Fruit fly (Drosophila melanogaster): ENCODE data around the gene Mer.

Gene Mer

dm6 chrX:19712898-19713627 is 19.8 kb upstream of the Mer start, which contains the start of gene meso18E:
Gene meso18E (minus strand): TSS chrX:19713045.
- no peak for TF ChIP-seq br (GFP tag; optimal IDR thresholded peaks at IDR 0.05)
- no peak for TF ChIP-seq ey (GFP tag; optimal IDR thresholded peaks at IDR 0.05)
- no peak for TF ChIP-seq Dif (GFP tag; optimal IDR thresholded peaks at IDR 0.05; ENCODE audit: partially characterized antibody)
- no peak for TF ChIP-seq tai (GFP tag; optimal IDR thresholded peaks at IDR 0.05)

DNA sequence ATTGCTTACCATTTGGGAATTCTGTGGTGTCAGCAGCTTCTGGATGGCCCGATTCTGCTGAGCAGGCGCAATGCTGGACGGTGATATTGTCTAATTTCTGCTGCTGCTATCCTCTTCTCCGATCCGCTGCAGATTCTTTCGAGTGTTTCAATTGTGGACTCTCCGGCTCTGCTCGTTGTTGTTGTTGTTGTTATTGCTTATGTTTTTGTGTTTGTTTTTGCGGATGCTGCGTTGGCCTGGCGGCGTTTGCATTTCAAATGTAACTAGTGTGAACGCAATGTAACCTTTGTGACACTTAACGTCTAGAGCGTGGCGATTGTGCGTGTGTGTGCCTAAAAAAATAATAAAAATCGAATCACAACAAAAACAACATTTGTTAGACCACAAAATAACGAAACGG is 18.6 kb upstream of the Mer start:
- TF ChIP-seq CG32264 (GFP tag; optimal IDR thresholded peaks at IDR 0.05) (no peak), N (GFP tag; optimal IDR thresholded peaks at IDR 0.05) (no peak), Rel (GFP tag; optimal IDR thresholded peaks at IDR 0.05) (no peak), Rel (tag; optimal IDR thresholded peaks at IDR 0.05) (no peak), rgr (GFP tag; optimal IDR thresholded peaks at IDR 0.05) (no peak), HLH106 (tag; optimal IDR thresholded peaks at IDR 0.05) (no peak)

dm6 chrX:19704083-19704482 is 10.8 kb upstream of the Mer start, which contains the start of the genes CG14230 and CG14232:
Gene CG14230 (plus strand): TSS chrX:19704176.
Gene CG14232 (minus strand): TSS chrX:19704259.
- TF ChIP-seq woc (GFP tag; optimal IDR thresholded peaks at IDR 0.05) (no peak), GATAd (GFP tag; optimal IDR thresholded peaks at IDR 0.05) (no peak), rgr (GFP tag; optimal IDR thresholded peaks at IDR 0.05) (peak; percentile 23), HLH106 (tag; optimal IDR thresholded peaks at IDR 0.05) (no peak), Sp1 (GFP tag; optimal IDR thresholded peaks at IDR 0.05) (peak; percentile 5), Hr83 (GFP tag; optimal IDR thresholded peaks at IDR 0.05; ENCODE audit: poor library complexity, severe bottlenecking) (no peak), sage (GFP tag; optimal IDR thresholded peaks at IDR 0.05) (no peak), fru (GFP tag; optimal IDR thresholded peaks at IDR 0.05) (peak; percentile 52), Jra (GFP tag; optimal IDR thresholded peaks at IDR 0.05) (no peak), Rel (GFP tag; optimal IDR thresholded peaks at IDR 0.05) (no peak), Rel (tag; optimal IDR thresholded peaks at IDR 0.05) (peak; percentile 81), N (GFP tag; optimal IDR thresholded peaks at IDR 0.05) (no peak), ey (GFP tag; optimal IDR thresholded peaks at IDR 0.05) (no peak), Myc (optimal IDR thresholded peaks at IDR 0.05) (peak; percentile 35)

DNA sequence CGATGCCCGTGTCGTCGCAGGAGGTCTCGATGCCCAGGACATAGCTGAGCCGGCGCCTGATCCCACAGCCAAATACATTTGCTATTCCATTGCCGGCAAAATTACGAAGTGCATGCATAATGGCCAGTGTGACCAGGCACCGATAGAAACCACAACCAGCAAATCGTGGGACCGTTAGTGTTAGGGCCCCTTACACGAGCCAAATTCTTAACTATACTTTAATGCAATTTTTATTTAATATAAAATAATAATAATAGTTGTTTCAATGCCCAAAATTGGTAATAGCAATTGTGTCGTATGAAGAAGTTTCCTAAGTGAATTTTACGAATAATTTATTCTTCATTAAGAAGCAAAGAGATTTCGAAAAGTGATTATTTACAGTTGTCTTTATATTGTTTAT is 8.3 kb upstream of the Mer start, which contains the start of gene Tcs4:
Gene Tcs4 (minus strand): TSS at position 145 of the 400 bp plus-strand sequence.
- no peak for TF ChIP-seq ey (GFP tag; optimal IDR thresholded peaks at IDR 0.05)
- TF ChIP-seq sv (GFP tag; optimal IDR thresholded peaks at IDR 0.05) = no peak
- TF ChIP-seq Sp1 (GFP tag; optimal IDR thresholded peaks at IDR 0.05) = peak; percentile 0
- TF ChIP-seq Dfd (GFP tag; optimal IDR thresholded peaks at IDR 0.05) = no peak
- peak; percentile 97 for TF ChIP-seq Dif (GFP tag; optimal IDR thresholded peaks at IDR 0.05; ENCODE audit: partially characterized antibody)
- TF ChIP-seq rgr (GFP tag; optimal IDR thresholded peaks at IDR 0.05) = peak; percentile 18
- no peak for TF ChIP-seq N (GFP tag; optimal IDR thresholded peaks at IDR 0.05)
- TF ChIP-seq usp (GFP tag; optimal IDR thresholded peaks at IDR 0.05) = no peak
- no peak for TF ChIP-seq Hr83 (GFP tag; optimal IDR thresholded peaks at IDR 0.05; ENCODE audit: poor library complexity, severe bottlenecking)
- peak in 1 of 2 experiments; percentile 4 for TF ChIP-seq dl (GFP tag; optimal IDR thresholded peaks at IDR 0.05; ENCODE audit: insufficient read depth in 1 of 2, partially characterized antibody in 2 of 2)
- TF ChIP-seq HLH106 (tag; optimal IDR thresholded peaks at IDR 0.05) = peak; percentile 29

DNA sequence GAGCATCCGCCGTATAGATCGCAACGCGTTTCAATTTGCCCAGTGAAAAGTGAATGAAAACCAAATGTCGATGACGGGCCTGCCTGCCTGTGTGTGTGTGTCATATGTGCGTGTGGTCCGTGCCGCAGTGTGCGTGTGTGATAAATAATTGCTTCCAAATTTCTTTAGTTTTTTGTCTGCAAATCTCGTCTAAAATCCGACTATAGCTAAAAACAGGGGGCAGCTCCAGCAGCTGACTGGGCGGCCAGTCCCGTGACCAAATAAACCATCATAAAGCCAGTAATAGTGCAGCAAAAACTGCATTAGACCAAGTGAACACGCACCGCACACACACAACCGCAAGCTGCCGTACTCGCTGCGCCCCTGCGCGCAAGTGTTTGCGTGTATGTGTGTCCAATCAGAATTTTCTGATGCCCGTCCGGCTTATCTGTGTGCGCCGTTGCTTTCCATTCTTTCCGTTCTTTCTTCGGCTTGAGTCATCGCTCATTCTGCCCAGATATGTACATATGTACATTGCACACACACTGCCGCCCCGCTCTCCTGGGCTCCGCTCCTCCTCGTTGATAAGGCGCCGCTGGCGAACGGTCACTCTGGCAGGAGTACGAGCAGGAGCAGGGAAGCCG is 4.1 kb upstream of the Mer start:
- TF ChIP-seq CG32264 (GFP tag; optimal IDR thresholded peaks at IDR 0.05) = no peak
- peak; percentile 16 for TF ChIP-seq Dif (GFP tag; optimal IDR thresholded peaks at IDR 0.05; ENCODE audit: partially characterized antibody)
- no peak for TF ChIP-seq usp (GFP tag; optimal IDR thresholded peaks at IDR 0.05)
- TF ChIP-seq dmrt93B (GFP tag; optimal IDR thresholded peaks at IDR 0.05) = no peak
- peak; percentile 19 for TF ChIP-seq OdsH (GFP tag; optimal IDR thresholded peaks at IDR 0.05)
- no peak for TF ChIP-seq dl (GFP tag; optimal IDR thresholded peaks at IDR 0.05; ENCODE audit: insufficient read depth in 1 of 2, partially characterized antibody in 2 of 2)
- TF ChIP-seq sage (GFP tag; optimal IDR thresholded peaks at IDR 0.05) = no peak
- TF ChIP-seq Jra (GFP tag; optimal IDR thresholded peaks at IDR 0.05) = peak; percentile 41
- peak; percentile 20 for TF ChIP-seq HLH106 (tag; optimal IDR thresholded peaks at IDR 0.05)
- no peak for TF ChIP-seq Myc (optimal IDR thresholded peaks at IDR 0.05)
- peak; percentile 44 for TF ChIP-seq psq (GFP tag; optimal IDR thresholded peaks at IDR 0.05)
- peak; percentile 50 for TF ChIP-seq Abd-B (GFP tag; optimal IDR thresholded peaks at IDR 0.05)
- TF ChIP-seq foxo (GFP tag; optimal IDR thresholded peaks at IDR 0.05) = peak in 1 of 2 experiments; percentile 7
- TF ChIP-seq fru (GFP tag; optimal IDR thresholded peaks at IDR 0.05) = no peak
- no peak for TF ChIP-seq tai (GFP tag; optimal IDR thresholded peaks at IDR 0.05)
- no peak for TF ChIP-seq ey (GFP tag; optimal IDR thresholded peaks at IDR 0.05)
- TF ChIP-seq Hr78 (GFP tag; optimal IDR thresholded peaks at IDR 0.05) = no peak
- peak; percentile 38 for TF ChIP-seq h (GFP tag; optimal IDR thresholded peaks at IDR 0.05)
- no peak for TF ChIP-seq Hnf4 (GFP tag; optimal IDR thresholded peaks at IDR 0.05)
- TF ChIP-seq Hr83 (GFP tag; optimal IDR thresholded peaks at IDR 0.05; ENCODE audit: poor library complexity, severe bottlenecking) = peak; percentile 62
- no peak for TF ChIP-seq br (GFP tag; optimal IDR thresholded peaks at IDR 0.05)
- no peak for TF ChIP-seq dsf (GFP tag; optimal IDR thresholded peaks at IDR 0.05; ENCODE audit: borderline replicate concordance)
- no peak for TF ChIP-seq sv (GFP tag; optimal IDR thresholded peaks at IDR 0.05)
- TF ChIP-seq jim (GFP tag; optimal IDR thresholded peaks at IDR 0.05) = no peak
- TF ChIP-seq brk (GFP tag; optimal IDR thresholded peaks at IDR 0.05) = no peak
- no peak for TF ChIP-seq Dfd (GFP tag; optimal IDR thresholded peaks at IDR 0.05)
- peak; percentile 30 for TF ChIP-seq rgr (GFP tag; optimal IDR thresholded peaks at IDR 0.05)
- no peak for TF ChIP-seq pan (optimal IDR thresholded peaks at IDR 0.05)
- TF ChIP-seq CrebA (GFP tag; optimal IDR thresholded peaks at IDR 0.05; ENCODE audit: borderline replicate concordance) = no peak
- TF ChIP-seq Rel (GFP tag; optimal IDR thresholded peaks at IDR 0.05) = no peak
- peak; percentile 9 for TF ChIP-seq Rel (tag; optimal IDR thresholded peaks at IDR 0.05)
